Worm (Caenorhabditis elegans) whole organism, L4 larva: ENCODE measurements around the gene ergi-2.

ENCODE experiments used
- aly-2 ChIP-seq: sonication (generic microtip); optimal IDR thresholded peaks from 2 replicates; lab custom pipeline; 2018; ENCODE audit warnings: missing biosample characterization, missing genetic modification characterization
- fos-1 ChIP-seq: fragments of 150-350 bp; optimal IDR thresholded peaks from 2 replicates; lab custom pipeline; 2014; ENCODE audit warnings: missing biosample characterization, missing genetic modification characterization
- nhr-28 ChIP-seq: fragments of 150-350 bp; optimal IDR thresholded peaks from 2 replicates; lab custom pipeline; 2014; ENCODE audit warnings: missing biosample characterization, missing genetic modification characterization
- php-3 ChIP-seq: fragments of 200-800 bp; sonication (Bioruptor generic); IDR thresholded peaks from 2 replicates; pipeline ENCODE4 v1.3.6; 2022; ENCODE audit warnings: missing genetic modification reagents, missing genetic modification characterization, missing compliant biosample characterization
- unc-39 ChIP-seq: sonication (generic microtip); optimal IDR thresholded peaks from 2 replicates; lab custom pipeline; 2017; ENCODE audit warnings: missing biosample characterization, missing genetic modification characterization
- vab-7 ChIP-seq: fragments of 200-800 bp; sonication (Bioruptor generic); IDR thresholded peaks from 2 replicates; pipeline ENCODE4 v1.3.6; 2022; ENCODE audit warnings: missing genetic modification reagents, missing genetic modification characterization, missing compliant biosample characterization

DNA sequence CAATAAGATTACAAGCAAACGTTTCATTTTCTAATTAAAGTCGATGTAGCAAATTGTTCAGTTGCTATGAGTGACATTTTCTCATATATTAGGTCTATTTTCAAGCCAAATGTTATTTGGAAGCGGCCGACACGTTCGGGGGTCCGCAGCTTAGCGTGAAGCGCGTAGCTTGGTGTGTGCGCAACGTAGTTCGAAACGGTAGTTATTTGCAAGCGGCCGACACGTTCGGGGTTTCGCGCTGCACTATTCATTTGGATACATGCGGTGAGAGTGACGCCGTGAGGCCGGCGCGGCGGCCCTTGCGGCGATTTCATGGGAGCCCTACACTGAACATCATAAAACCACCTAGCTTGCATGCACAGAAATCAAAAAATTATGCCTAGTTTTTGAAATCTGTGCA is 18.9 kb downstream of the ergi-2 start:
- TF ChIP-seq aly-2 (no peak), nhr-28 (no peak), vab-7 (GFP tag; lab: Robert Waterston, UW) (no peak), php-3 (no peak), fos-1 (tag; lab: Kevin White, UChicago) (no peak), unc-39 (tag; lab: Kevin White, UChicago) (no peak)
